Worm (Caenorhabditis elegans): ENCODE data around the gene rib-1.

DNA sequence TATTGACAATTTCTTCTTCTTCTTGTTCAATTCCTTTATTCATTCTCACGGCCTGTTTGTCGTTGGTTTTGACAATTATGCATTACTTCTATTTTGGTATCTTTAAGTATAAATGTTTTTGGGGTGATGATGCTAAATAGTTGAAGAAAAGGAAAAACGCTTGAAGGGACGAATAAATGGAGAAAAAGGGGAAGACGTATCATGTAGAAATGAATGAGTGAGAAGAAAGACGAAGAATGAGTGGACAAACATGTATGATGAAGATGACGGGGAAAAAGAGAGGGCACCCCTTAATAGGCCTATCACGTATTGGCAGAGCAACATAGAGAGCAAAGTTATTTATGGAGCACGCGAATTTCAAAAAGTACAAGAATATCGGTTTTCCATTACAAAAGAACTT, 29.9 kb upstream of the rib-1 start, which contains the start of gene M04B2.7:
- TF ChIP-seq nhr-12 (tag; optimal IDR thresholded peaks at IDR 0.05) (no peak), fkh-10 (GFP tag; optimal IDR thresholded peaks at IDR 0.05) (no peak), fkh-2 (tag; optimal IDR thresholded peaks at IDR 0.05) (no peak), nhr-237 (tag; optimal IDR thresholded peaks at IDR 0.05) (no peak), sea-2 (GFP tag; optimal IDR thresholded peaks at IDR 0.05) (no peak), skn-1 (tag; optimal IDR thresholded peaks at IDR 0.05) (no peak), snpc-4 (tag; optimal IDR thresholded peaks at IDR 0.05) (no peak), pha-4 (tag; optimal IDR thresholded peaks at IDR 0.05) (no peak), R02D3.7 (tag; optimal IDR thresholded peaks at IDR 0.05) (no peak), elt-2 (tag; optimal IDR thresholded peaks at IDR 0.05) (no peak), nhr-28 (tag; optimal IDR thresholded peaks at IDR 0.05) (no peak), unc-39 (tag; optimal IDR thresholded peaks at IDR 0.05) (no peak), ama-1 (optimal IDR thresholded peaks at IDR 0.05) (no peak)

Data from whole organism, L3 larva.